Worm (Caenorhabditis elegans): ENCODE measurements around the gene oxy-4.
A peak's percentile ranks its signal among the peaks of the same experiment; 100 is the strongest.

oxy-4 gene

DNA sequence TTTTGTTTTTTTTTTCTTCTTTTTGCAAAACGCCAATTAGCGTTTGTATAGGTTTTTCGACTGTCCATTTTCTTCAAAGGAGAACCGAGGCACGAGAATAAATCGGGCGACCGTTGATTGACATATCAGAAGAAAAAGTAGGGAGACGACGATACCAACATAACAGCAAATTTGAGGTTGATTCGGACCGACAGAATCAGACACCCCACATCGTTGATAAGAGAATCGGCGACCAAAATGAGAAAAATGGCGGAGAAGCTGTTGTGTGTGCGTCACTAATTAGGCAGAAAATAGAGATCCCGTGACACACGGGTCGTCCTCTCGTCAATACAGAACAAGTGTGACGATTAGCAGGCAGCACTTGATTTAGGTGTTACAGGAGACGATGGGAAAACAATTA, 16.6 kb downstream of the oxy-4 start (continued):
- no peak for TF ChIP-seq unc-62 (GFP tag; optimal IDR thresholded peaks at IDR 0.05)
- TF ChIP-seq vab-15 (tag; optimal IDR thresholded peaks at IDR 0.05): no peak
- TF ChIP-seq snu-23 (GFP tag; optimal IDR thresholded peaks at IDR 0.05): peak; percentile 8
- TF ChIP-seq fkh-10 (GFP tag; optimal IDR thresholded peaks at IDR 0.05): no peak
- TF ChIP-seq efl-1 (optimal IDR thresholded peaks at IDR 0.05): no peak
- TF ChIP-seq efl-1 (GFP tag; optimal IDR thresholded peaks at IDR 0.05 in 1 of 2): peak in 1 of 2 experiments; percentile 53
- no peak for TF ChIP-seq jun-1 (tag; optimal IDR thresholded peaks at IDR 0.05)
- TF ChIP-seq hlh-4 (tag; optimal IDR thresholded peaks at IDR 0.05): no peak
- no peak for TF ChIP-seq unc-30 (tag; optimal IDR thresholded peaks at IDR 0.05)
- TF ChIP-seq pag-3 (tag; optimal IDR thresholded peaks at IDR 0.05; ENCODE audit: borderline replicate concordance, insufficient read depth): no peak
- no peak for TF ChIP-seq mef-2 (tag; optimal IDR thresholded peaks at IDR 0.05)
- no peak for TF ChIP-seq unc-98 (GFP tag; IDR thresholded peaks at IDR 0.05)
- no peak for TF ChIP-seq nhr-84 (tag; optimal IDR thresholded peaks at IDR 0.05)
- no peak for TF ChIP-seq unc-86 (tag; optimal IDR thresholded peaks at IDR 0.05)
- no peak for TF ChIP-seq C34B4.2 (tag; optimal IDR thresholded peaks at IDR 0.05)
- peak in 1 of 2 experiments; percentile 30 for TF ChIP-seq lin-35 (GFP tag; optimal IDR thresholded peaks at IDR 0.05)
- no peak for TF ChIP-seq Y116A8C.19 (tag; optimal IDR thresholded peaks at IDR 0.05; ENCODE audit: borderline replicate concordance)
- no peak for TF ChIP-seq ama-1 (optimal IDR thresholded peaks at IDR 0.05)
- TF ChIP-seq dsc-1 (tag; optimal IDR thresholded peaks at IDR 0.05): no peak
- no peak for TF ChIP-seq lir-3 (tag; optimal IDR thresholded peaks at IDR 0.05; ENCODE audit: poor library complexity)
- no peak for TF ChIP-seq lin-13 (GFP tag; optimal IDR thresholded peaks at IDR 0.05)
- no peak for TF ChIP-seq F16B12.6 (tag; optimal IDR thresholded peaks at IDR 0.05)
- no peak for TF ChIP-seq nhr-12 (tag; optimal IDR thresholded peaks at IDR 0.05)
- TF ChIP-seq nhr-237 (tag; optimal IDR thresholded peaks at IDR 0.05): no peak
- TF ChIP-seq ztf-4 (tag; optimal IDR thresholded peaks at IDR 0.05): no peak
- TF ChIP-seq sup-37 (GFP tag; optimal IDR thresholded peaks at IDR 0.05): no peak
- TF ChIP-seq alr-1 (tag; optimal IDR thresholded peaks at IDR 0.05; ENCODE audit: borderline replicate concordance): no peak
- TF ChIP-seq ceh-90 (tag; optimal IDR thresholded peaks at IDR 0.05): no peak
- no peak for TF ChIP-seq sptf-1 (tag; optimal IDR thresholded peaks at IDR 0.05)
- TF ChIP-seq grh-1 (GFP tag; IDR thresholded peaks at IDR 0.05): no peak
- no peak for TF ChIP-seq egl-13 (tag; optimal IDR thresholded peaks at IDR 0.05)
- no peak for TF ChIP-seq dpl-1 (GFP tag; optimal IDR thresholded peaks at IDR 0.05)
- no peak for TF ChIP-seq pqm-1 (tag; optimal IDR thresholded peaks at IDR 0.05)
- no peak for TF ChIP-seq hpl-2 (GFP tag; optimal IDR thresholded peaks at IDR 0.05)
- no peak for TF ChIP-seq lin-15B (tag; optimal IDR thresholded peaks at IDR 0.05)
- TF ChIP-seq lin-14 (GFP tag; optimal IDR thresholded peaks at IDR 0.05): peak; percentile 37
- no peak for TF ChIP-seq nhr-76 (tag; optimal IDR thresholded peaks at IDR 0.05)
- no peak for TF ChIP-seq ceh-82 (tag; optimal IDR thresholded peaks at IDR 0.05)
- TF ChIP-seq nhr-28 (tag; optimal IDR thresholded peaks at IDR 0.05): no peak
- no peak for TF ChIP-seq tlp-1 (tag; optimal IDR thresholded peaks at IDR 0.05)
- no peak for TF ChIP-seq ceh-88 (GFP tag; IDR thresholded peaks at IDR 0.05)
- TF ChIP-seq unc-130 (tag; optimal IDR thresholded peaks at IDR 0.05): peak; percentile 63
- no peak for TF ChIP-seq skn-1 (tag; optimal IDR thresholded peaks at IDR 0.05)
- no peak for TF ChIP-seq hlh-17 (GFP tag; optimal IDR thresholded peaks at IDR 0.05; ENCODE audit: borderline replicate concordance)
- TF ChIP-seq mab-9 (GFP tag; IDR thresholded peaks at IDR 0.05): no peak

ce11 chrIII:5140559-5140958, 18.0 kb downstream of the oxy-4 start:
- TF ChIP-seq lin-35 (GFP tag; optimal IDR thresholded peaks at IDR 0.05): no peak
- no peak for TF ChIP-seq fkh-8 (tag; optimal IDR thresholded peaks at IDR 0.05)
- peak; percentile 40 to 73 for TF ChIP-seq lsy-2 (tag; optimal IDR thresholded peaks at IDR 0.05)
- TF ChIP-seq fkh-10 (GFP tag; optimal IDR thresholded peaks at IDR 0.05): no peak
- TF ChIP-seq lin-14 (GFP tag; optimal IDR thresholded peaks at IDR 0.05): peak; percentile 65
- TF ChIP-seq vab-15 (tag; optimal IDR thresholded peaks at IDR 0.05): no peak
- TF ChIP-seq hlh-17 (GFP tag; optimal IDR thresholded peaks at IDR 0.05; ENCODE audit: borderline replicate concordance): no peak
- TF ChIP-seq rnt-1 (tag; optimal IDR thresholded peaks at IDR 0.05): peak; percentile 41
- no peak for TF ChIP-seq nhr-19 (GFP tag; conservative IDR thresholded peaks at IDR 0.05)
- no peak for TF ChIP-seq ztf-4 (tag; optimal IDR thresholded peaks at IDR 0.05)
- TF ChIP-seq elt-2 (tag; optimal IDR thresholded peaks at IDR 0.05): peak; percentile 29
- peak in 1 of 2 experiments; percentile 1 for TF ChIP-seq mdl-1 (tag; optimal IDR thresholded peaks at IDR 0.05)
- no peak for TF ChIP-seq jun-1 (tag; optimal IDR thresholded peaks at IDR 0.05)
- TF ChIP-seq nhr-71 (tag; optimal IDR thresholded peaks at IDR 0.05): peak; percentile 27
- TF ChIP-seq tbx-2 (tag; optimal IDR thresholded peaks at IDR 0.05): peak; percentile 96
- no peak for TF ChIP-seq mep-1 (tag; optimal IDR thresholded peaks at IDR 0.05)
- TF ChIP-seq ceh-88 (GFP tag; IDR thresholded peaks at IDR 0.05): no peak
- TF ChIP-seq egl-13 (tag; optimal IDR thresholded peaks at IDR 0.05): no peak
- TF ChIP-seq nhr-47 (tag; optimal IDR thresholded peaks at IDR 0.05): no peak
